Fruit fly (Drosophila melanogaster) whole organism, prepupa: ENCODE results near the gene Pdzd8.

Experiments used
- Blimp-1 ChIP-seq: fragments of 200-800 bp; sonication (Bioruptor generic); optimal IDR thresholded peaks from 3 replicates; lab custom pipeline; 2017; ENCODE audit warnings: missing biosample characterization, missing genetic modification characterization, mild to moderate bottlenecking, moderate library complexity, missing genetic modification reagents
- CG10631 ChIP-seq: fragments of 200-800 bp; sonication (Bioruptor generic); optimal IDR thresholded peaks from 2 replicates; lab custom pipeline; 2016; ENCODE audit warnings: missing biosample characterization, missing genetic modification characterization
- CG10669 ChIP-seq: fragments of 200-800 bp; sonication (Bioruptor generic); optimal IDR thresholded peaks from 3 replicates; lab custom pipeline; 2018; ENCODE audit warnings: missing biosample characterization, mild to moderate bottlenecking, missing genetic modification characterization, moderate library complexity
- CG11294 ChIP-seq: fragments of 200-800 bp; sonication (Bioruptor generic); IDR thresholded peaks from 2 replicates; pipeline ENCODE4 v1.3.6; 2022; ENCODE audit warnings: missing biosample characterization, missing genetic modification characterization
- CG11762 ChIP-seq: fragments of 200-800 bp; sonication (Bioruptor generic); optimal IDR thresholded peaks from 3 replicates; lab custom pipeline; 2016; ENCODE audit warnings: missing biosample characterization, missing genetic modification characterization; ENCODE audit not compliant: insufficient read depth
- CG11902 ChIP-seq: fragments of 200-800 bp; sonication (Bioruptor generic); optimal IDR thresholded peaks from 3 replicates; lab custom pipeline; 2016; ENCODE audit warnings: missing biosample characterization, missing genetic modification characterization
- CG15336 ChIP-seq: fragments of 200-800 bp; sonication (Bioruptor generic); IDR thresholded peaks from 2 replicates; pipeline ENCODE4 v1.3.6; 2022; ENCODE audit warnings: missing biosample characterization, missing genetic modification characterization
- CG16779 ChIP-seq: fragments of 200-800 bp; sonication (Bioruptor generic); optimal IDR thresholded peaks from 3 replicates; lab custom pipeline; 2017; ENCODE audit warnings: missing biosample characterization, mild to moderate bottlenecking, missing genetic modification characterization
- CG3032 ChIP-seq: fragments of 200-800 bp; optimal IDR thresholded peaks from 2 replicates; lab custom pipeline; 2019; ENCODE audit warnings: missing biosample characterization, mild to moderate bottlenecking, missing genetic modification characterization, moderate library complexity
- CG31627 ChIP-seq: fragments of 200-800 bp; sonication (Bioruptor generic); optimal IDR thresholded peaks from 3 replicates; lab custom pipeline; 2016; ENCODE audit warnings: missing biosample characterization, missing genetic modification characterization
- CG34406 ChIP-seq: fragments of 200-800 bp; sonication (Bioruptor generic); optimal IDR thresholded peaks from 3 replicates; lab custom pipeline; 2016; ENCODE audit warnings: missing biosample characterization, missing genetic modification characterization
- CG3919 ChIP-seq: fragments of 200-800 bp; sonication (Bioruptor generic); optimal IDR thresholded peaks from 3 replicates; lab custom pipeline; 2016; ENCODE audit warnings: missing biosample characterization, missing genetic modification characterization
- CG4318 ChIP-seq: fragments of 200-800 bp; sonication (Bioruptor generic); optimal IDR thresholded peaks from 3 replicates; lab custom pipeline; 2017; ENCODE audit warnings: missing biosample characterization, mild to moderate bottlenecking, missing genetic modification characterization
- CG6163 ChIP-seq: fragments of 200-800 bp; sonication (Bioruptor generic); IDR thresholded peaks from 3 replicates; pipeline ENCODE4 v1.3.6; 2022; ENCODE audit warnings: missing biosample characterization, missing genetic modification characterization
- CG6276 ChIP-seq: fragments of 200-800 bp; sonication (Bioruptor generic); optimal IDR thresholded peaks from 2 replicates; lab custom pipeline; 2017; ENCODE audit warnings: missing biosample characterization, mild to moderate bottlenecking, missing genetic modification characterization
- CG6792 ChIP-seq: fragments of 200-800 bp; sonication (Bioruptor generic); optimal IDR thresholded peaks from 3 replicates; lab custom pipeline; 2016; ENCODE audit warnings: missing biosample characterization, missing genetic modification characterization
- CG6808 ChIP-seq: fragments of 200-800 bp; sonication (Bioruptor generic); optimal IDR thresholded peaks from 3 replicates; lab custom pipeline; 2017; ENCODE audit warnings: missing biosample characterization, missing genetic modification characterization, mild to moderate bottlenecking, moderate library complexity, missing genetic modification reagents
- CG6854 ChIP-seq: fragments of 200-800 bp; sonication (Bioruptor generic); optimal IDR thresholded peaks from 2 replicates; lab custom pipeline; 2017; ENCODE audit warnings: missing biosample characterization, mild to moderate bottlenecking, missing genetic modification characterization
- CG7368 ChIP-seq: fragments of 200-800 bp; sonication (Bioruptor generic); optimal IDR thresholded peaks from 3 replicates; lab custom pipeline; 2016; ENCODE audit warnings: missing biosample characterization, missing genetic modification characterization
- CG8119 ChIP-seq: fragments of 200-800 bp; sonication (Bioruptor generic); IDR thresholded peaks from 3 replicates; pipeline ENCODE4 v1.3.6; 2022; ENCODE audit warnings: missing biosample characterization, missing genetic modification characterization
- CG8632 ChIP-seq: fragments of 200-800 bp; sonication (Bioruptor generic); optimal IDR thresholded peaks from 3 replicates; lab custom pipeline; 2016; ENCODE audit warnings: missing biosample characterization, missing genetic modification characterization
- Eip75B ChIP-seq: fragments of 200-800 bp; sonication (Bioruptor generic); optimal IDR thresholded peaks from 3 replicates; lab custom pipeline; 2016; ENCODE audit warnings: missing biosample characterization, missing genetic modification characterization
- Eip78C ChIP-seq: fragments of 200-800 bp; sonication (Bioruptor generic); peaks from one replicate; lab custom pipeline; 2016; ENCODE audit warnings: missing biosample characterization, missing genetic modification characterization
- Eip93F ChIP-seq: fragments of 200-800 bp; sonication (Bioruptor generic); optimal IDR thresholded peaks from 2 replicates; lab custom pipeline; 2016; ENCODE audit warnings: missing biosample characterization, mild to moderate bottlenecking, missing genetic modification characterization
- Ets21C ChIP-seq: fragments of 200-800 bp; sonication (Bioruptor generic); optimal IDR thresholded peaks from 3 replicates; lab custom pipeline; 2016; ENCODE audit warnings: missing biosample characterization, missing genetic modification characterization
- Gug ChIP-seq: fragments of 200-800 bp; sonication (Bioruptor generic); IDR thresholded peaks from 2 replicates; pipeline ENCODE4 v1.3.6; 2022; ENCODE audit warnings: missing biosample characterization, missing genetic modification characterization
- Hr38 ChIP-seq: sonication (Bioruptor generic); optimal IDR thresholded peaks from 2 replicates; lab custom pipeline; 2016; ENCODE audit warnings: missing biosample characterization, missing genetic modification characterization
- Hr39 ChIP-seq: fragments of 200-800 bp; sonication (Bioruptor generic); optimal IDR thresholded peaks from 2 replicates; lab custom pipeline; 2016; ENCODE audit warnings: missing biosample characterization, missing genetic modification characterization
- Hr4 ChIP-seq: fragments of 200-800 bp; sonication (Bioruptor generic); optimal IDR thresholded peaks from 3 replicates; lab custom pipeline; 2016; ENCODE audit warnings: missing biosample characterization, missing genetic modification characterization
- Lpt ChIP-seq: fragments of 200-800 bp; sonication (Bioruptor generic); optimal IDR thresholded peaks from 3 replicates; lab custom pipeline; 2016; ENCODE audit warnings: missing biosample characterization, missing genetic modification characterization
- Met ChIP-seq: fragments of 200-800 bp; sonication (Bioruptor generic); optimal IDR thresholded peaks from 3 replicates; lab custom pipeline; 2016; ENCODE audit warnings: missing biosample characterization, missing genetic modification characterization
- OdsH ChIP-seq: fragments of 200-800 bp; sonication (Bioruptor generic); optimal IDR thresholded peaks from 3 replicates; lab custom pipeline; 2016; ENCODE audit warnings: missing biosample characterization, missing genetic modification characterization
- Sox14 ChIP-seq: fragments of 200-800 bp; sonication (Bioruptor generic); optimal IDR thresholded peaks from 3 replicates; lab custom pipeline; 2016; ENCODE audit warnings: missing biosample characterization, missing genetic modification characterization
- Sox15 ChIP-seq: fragments of 200-800 bp; sonication (Bioruptor generic); optimal IDR thresholded peaks from 3 replicates; lab custom pipeline; 2016; ENCODE audit warnings: missing biosample characterization, missing genetic modification characterization
- achi ChIP-seq: fragments of 200-800 bp; sonication (Bioruptor generic); optimal IDR thresholded peaks from 3 replicates; lab custom pipeline; 2016; ENCODE audit warnings: missing biosample characterization, missing genetic modification characterization
- cyc ChIP-seq: fragments of 200-800 bp; sonication (Bioruptor generic); optimal IDR thresholded peaks from 3 replicates; lab custom pipeline; 2016; ENCODE audit warnings: missing biosample characterization, missing genetic modification characterization
- dac ChIP-seq: fragments of 200-800 bp; sonication (Bioruptor generic); optimal IDR thresholded peaks from 2 replicates; lab custom pipeline; 2017; ENCODE audit warnings: missing biosample characterization, mild to moderate bottlenecking, missing genetic modification characterization
- dsx ChIP-seq: fragments of 200-800 bp; optimal IDR thresholded peaks from 3 replicates; lab custom pipeline; 2019; ENCODE audit warnings: missing biosample characterization, mild to moderate bottlenecking, missing genetic modification characterization, moderate library complexity; ENCODE audit not compliant: poor library complexity, severe bottlenecking
- eg ChIP-seq: fragments of 200-800 bp; sonication (Bioruptor generic); IDR thresholded peaks from 3 replicates; pipeline ENCODE4 v1.3.6; 2022; ENCODE audit warnings: missing biosample characterization, missing genetic modification characterization
- esn ChIP-seq: fragments of 200-800 bp; sonication (Bioruptor generic); optimal IDR thresholded peaks from 2 replicates; lab custom pipeline; 2016; ENCODE audit warnings: missing biosample characterization, mild to moderate bottlenecking, missing genetic modification characterization, moderate library complexity
- fd59A ChIP-seq: fragments of 200-800 bp; sonication (Bioruptor generic); optimal IDR thresholded peaks from 2 replicates; lab custom pipeline; 2017; ENCODE audit warnings: missing biosample characterization, mild to moderate bottlenecking, missing genetic modification characterization, missing genetic modification reagents
- lz ChIP-seq: fragments of 200-800 bp; sonication (Bioruptor generic); optimal IDR thresholded peaks from 3 replicates; lab custom pipeline; 2016; ENCODE audit warnings: missing biosample characterization, missing genetic modification characterization
- salr ChIP-seq, 2 experiments: fragments of 200-800 bp; sonication (Bioruptor generic); optimal IDR thresholded peaks; 3 replicates each; lab custom pipeline; 2016 to 2018; ENCODE audit warnings: missing biosample characterization in 2 of 2, missing genetic modification characterization in 2 of 2, mild to moderate bottlenecking in 1 of 2
- spab ChIP-seq: fragments of 200-800 bp; sonication (Bioruptor generic); optimal IDR thresholded peaks from 2 replicates; lab custom pipeline; 2017; ENCODE audit warnings: missing biosample characterization, mild to moderate bottlenecking, missing genetic modification characterization, missing genetic modification reagents
- ss ChIP-seq, 2 experiments: fragments of 200-800 bp; sonication (Bioruptor generic); optimal IDR thresholded peaks; 2 replicates in 1 of 2; 3 replicates in 1 of 2; lab custom pipeline; 2017 to 2018; ENCODE audit warnings: mild to moderate bottlenecking in 2 of 2, missing biosample characterization in 2 of 2, missing genetic modification characterization in 2 of 2, moderate library complexity in 1 of 2
- svp ChIP-seq: fragments of 200-800 bp; sonication (Bioruptor generic); peaks from one replicate; lab custom pipeline; 2016; ENCODE audit warnings: missing biosample characterization, missing genetic modification characterization
- topi ChIP-seq: fragments of 200-800 bp; sonication (Bioruptor generic); optimal IDR thresholded peaks from 3 replicates; lab custom pipeline; 2016; ENCODE audit warnings: missing biosample characterization, missing genetic modification characterization

Pdzd8 gene

dm6 chrX:11915154-11915593 lies 15.5 kb downstream of the Pdzd8 start (continued):
- TF ChIP-seq svp = peak; percentile 89
- peak; percentile 81 for TF ChIP-seq CG3919 (GFP tag; lab: Kevin White, UChicago)
- TF ChIP-seq CG6854 (GFP tag; lab: Kevin White, UChicago) = peak; percentile 92
- TF ChIP-seq topi (GFP tag; lab: Kevin White, UChicago) = peak; percentile 77
- TF ChIP-seq dsx (GFP tag; lab: Kevin White, UChicago) = peak; percentile 89
- TF ChIP-seq CG11902 (GFP tag; lab: Kevin White, UChicago) = peak; percentile 53
- peak; percentile 56 for TF ChIP-seq Sox14 (GFP tag; lab: Kevin White, UChicago)
- no peak for TF ChIP-seq Eip93F (GFP tag; lab: Kevin White, UChicago)
- TF ChIP-seq CG3032 = peak; percentile 93
- peak; percentile 88 for TF ChIP-seq eg (GFP tag; lab: Robert Waterston, UW)
- TF ChIP-seq Met (GFP tag; lab: Kevin White, UChicago) = peak; percentile 72
- peak; percentile 89 for TF ChIP-seq dac
- peak; percentile 86 for TF ChIP-seq Gug (GFP tag; lab: Robert Waterston, UW)
- TF ChIP-seq CG6276 (GFP tag; lab: Kevin White, UChicago) = peak; percentile 94
- peak; percentile 74 for TF ChIP-seq CG11762 (GFP tag; lab: Kevin White, UChicago)
- peak; percentile 44 for TF ChIP-seq Ets21C (GFP tag; lab: Kevin White, UChicago)
- TF ChIP-seq Eip75B (GFP tag; lab: Kevin White, UChicago) = peak; percentile 68
- peak; percentile 86 for TF ChIP-seq OdsH (GFP tag; lab: Kevin White, UChicago)
- TF ChIP-seq cyc (GFP tag; lab: Kevin White, UChicago) = peak; percentile 55
- no peak for TF ChIP-seq Hr38 (GFP tag; lab: Kevin White, UChicago)
- peak; percentile 59 for TF ChIP-seq Hr39 (GFP tag; lab: Kevin White, UChicago)
- TF ChIP-seq lz = peak; percentile 75
- TF ChIP-seq Eip78C (GFP tag; lab: Kevin White, UChicago) = peak; percentile 94
- TF ChIP-seq CG6808 (GFP tag; lab: Kevin White, UChicago) = peak; percentile 92
- peak; percentile 56 to 62 for TF ChIP-seq salr (GFP tag; optimal IDR thresholded peaks at IDR 0.05; lab: Kevin White, UChicago)
- peak; percentile 82 for TF ChIP-seq spab (GFP tag; lab: Kevin White, UChicago)
- TF ChIP-seq CG8632 (GFP tag; lab: Kevin White, UChicago) = peak; percentile 85
- peak; percentile 55 for TF ChIP-seq CG11294 (GFP tag; lab: Robert Waterston, UW)
- TF ChIP-seq CG4318 = peak; percentile 94
- peak; percentile 95 for TF ChIP-seq CG8119 (GFP tag; lab: Robert Waterston, UW)
- peak; percentile 72 for TF ChIP-seq Sox15
- peak; percentile 86 for TF ChIP-seq CG10669
- peak; percentile 78 for TF ChIP-seq Hr4 (GFP tag; lab: Kevin White, UChicago)
- TF ChIP-seq CG31627 = peak; percentile 47

- no peak for TF ChIP-seq CG10669
- no peak for TF ChIP-seq Ets21C (GFP tag; lab: Kevin White, UChicago)
- TF ChIP-seq Blimp-1 (GFP tag; lab: Kevin White, UChicago) = no peak
- TF ChIP-seq CG6276 (GFP tag; lab: Kevin White, UChicago) = no peak
- TF ChIP-seq Eip78C (GFP tag; lab: Kevin White, UChicago) = peak; percentile 56
- no peak for TF ChIP-seq svp
- no peak for TF ChIP-seq OdsH (GFP tag; lab: Kevin White, UChicago)
- no peak for TF ChIP-seq CG4318
- no peak for TF ChIP-seq achi
- TF ChIP-seq fd59A (GFP tag; lab: Kevin White, UChicago) = no peak
- no peak for TF ChIP-seq CG15336 (GFP tag; lab: Robert Waterston, UW)
- peak in 1 of 2 experiments; percentile 27 for TF ChIP-seq ss (GFP tag; optimal IDR thresholded peaks at IDR 0.05; lab: Kevin White, UChicago)
- TF ChIP-seq esn (GFP tag; lab: Kevin White, UChicago) = no peak
- peak; percentile 12 for TF ChIP-seq dsx (GFP tag; lab: Kevin White, UChicago)
- no peak for TF ChIP-seq CG11294 (GFP tag; lab: Robert Waterston, UW)
- TF ChIP-seq Met (GFP tag; lab: Kevin White, UChicago) = no peak
- TF ChIP-seq CG6163 (GFP tag; lab: Robert Waterston, UW) = 0 out of 3 replicates have a peak, but pooled peaks have one; percentile 12
- TF ChIP-seq CG34406 = no peak
- TF ChIP-seq CG11762 (GFP tag; lab: Kevin White, UChicago) = no peak
- TF ChIP-seq CG6792 = no peak
- TF ChIP-seq CG6854 (GFP tag; lab: Kevin White, UChicago) = peak; percentile 41
- TF ChIP-seq CG8119 (GFP tag; lab: Robert Waterston, UW) = no peak
- no peak for TF ChIP-seq Hr39 (GFP tag; lab: Kevin White, UChicago)
- TF ChIP-seq CG31627 = no peak
- no peak for TF ChIP-seq CG10631 (GFP tag; lab: Kevin White, UChicago)
- TF ChIP-seq Sox14 (GFP tag; lab: Kevin White, UChicago) = no peak
- TF ChIP-seq CG7368 (GFP tag; lab: Kevin White, UChicago) = no peak
- no peak for TF ChIP-seq cyc (GFP tag; lab: Kevin White, UChicago)
- peak; percentile 34 for TF ChIP-seq Lpt (GFP tag; lab: Kevin White, UChicago)
- TF ChIP-seq CG16779 = no peak
- no peak for TF ChIP-seq Hr4 (GFP tag; lab: Kevin White, UChicago)
These were observed 17.1 kb downstream of the Pdzd8 start for dm6 chrX:11913581-11913980.
